ENCODE assay signal across 1 fruit fly cellular context in genomic region chr3L:2494183-2494541, dm6.
A peak's percentile ranks its signal among the peaks of the same experiment; 100 is the strongest.
TF ChIP-seq lines count a peak whose summit lies in the region.

No protein-coding gene starts in this region.

TF ChIP-seq in whole organism, embryonic, 481 proteins besides CTCF, POLR2A, EP300 and RAD21 (continued from another document and continues in another):
- TF ChIP-seq twi (tag; optimal IDR thresholded peaks at IDR 0.05; lab: Kevin White, UChicago) (peak; percentile 35), slou (GFP tag; optimal IDR thresholded peaks at IDR 0.05; lab: Kevin White, UChicago) (peak; percentile 34), pum (GFP tag; optimal IDR thresholded peaks at IDR 0.05; lab: Kevin White, UChicago) (peak; percentile 82), unc-4 (GFP tag; IDR thresholded peaks at IDR 0.05; lab: Robert Waterston, UW; ENCODE audit: partially characterized antibody) (no peak), stc (GFP tag; IDR thresholded peaks at IDR 0.05; lab: Robert Waterston, UW) (peak; percentile 88), crp (GFP tag; optimal IDR thresholded peaks at IDR 0.05; lab: Kevin White, UChicago) (peak in 1 of 2 experiments; percentile 5), Chrac-16 (GFP tag; optimal IDR thresholded peaks at IDR 0.05; lab: Kevin White, UChicago) (peak; percentile 66), CG6272 (GFP tag; IDR thresholded peaks at IDR 0.05; lab: Robert Waterston, UW) (peak; percentile 86), Rx (GFP tag; IDR thresholded peaks at IDR 0.05; lab: Robert Waterston, UW) (peak; percentile 87), odd (GFP tag; optimal IDR thresholded peaks at IDR 0.05; lab: Kevin White, UChicago) (peak; percentile 61), Myb (GFP tag; optimal IDR thresholded peaks at IDR 0.05; lab: Kevin White, UChicago) (peak; percentile 62), run (tag; optimal IDR thresholded peaks at IDR 0.05; lab: Kevin White, UChicago) (peak; percentile 12), Deaf1 (tag; optimal IDR thresholded peaks at IDR 0.05; lab: Kevin White, UChicago) (peak; percentile 70), crc (GFP tag; optimal IDR thresholded peaks at IDR 0.05; lab: Kevin White, UChicago) (peak; percentile 81), Blimp-1 (GFP tag; optimal IDR thresholded peaks at IDR 0.05; lab: Kevin White, UChicago) (peak; percentile 82), CG7372 (GFP tag; IDR thresholded peaks at IDR 0.05; lab: Robert Waterston, UW) (peak; percentile 86), Camta (GFP tag; optimal IDR thresholded peaks at IDR 0.05; lab: Kevin White, UChicago) (peak; percentile 88), CG16779 (GFP tag; IDR thresholded peaks at IDR 0.05; lab: Robert Waterston, UW) (peak; percentile 86), exex (tag; optimal IDR thresholded peaks at IDR 0.05; lab: Kevin White, UChicago) (peak; percentile 86), maf-S (GFP tag; optimal IDR thresholded peaks at IDR 0.05; lab: Kevin White, UChicago) (peak; percentile 72), Dek (tag; optimal IDR thresholded peaks at IDR 0.05; lab: Kevin White, UChicago) (peak; percentile 79), ara (GFP tag; IDR thresholded peaks at IDR 0.05; lab: Robert Waterston, UW) (peak; percentile 89), CG10979 (tag; optimal IDR thresholded peaks at IDR 0.05; lab: Kevin White, UChicago) (peak; percentile 78), repo (GFP tag; optimal IDR thresholded peaks at IDR 0.05; lab: Kevin White, UChicago) (peak; percentile 84), HmgD (GFP tag; optimal IDR thresholded peaks at IDR 0.05; lab: Kevin White, UChicago) (no peak), dmrt99B (tag; optimal IDR thresholded peaks at IDR 0.05; lab: Kevin White, UChicago) (peak; percentile 90), CG34422 (GFP tag; IDR thresholded peaks at IDR 0.05; lab: Robert Waterston, UW) (peak; percentile 88), CG10431 (GFP tag; optimal IDR thresholded peaks at IDR 0.05; lab: Kevin White, UChicago) (no peak), Mrtf (GFP tag; IDR thresholded peaks at IDR 0.05; lab: Robert Waterston, UW) (peak; percentile 83), HHEX (GFP tag; optimal IDR thresholded peaks at IDR 0.05; lab: Kevin White, UChicago) (peak; percentile 91), bsh (GFP tag; optimal IDR thresholded peaks at IDR 0.05; lab: Kevin White, UChicago) (peak in 1 of 2 experiments; percentile 76), CG17186 (GFP tag; optimal IDR thresholded peaks at IDR 0.05; lab: Kevin White, UChicago) (peak; percentile 69), CG3726 (GFP tag; IDR thresholded peaks at IDR 0.05; lab: Robert Waterston, UW) (peak; percentile 79), CG1233 (GFP tag; optimal IDR thresholded peaks at IDR 0.05; lab: Kevin White, UChicago) (peak; percentile 84), CG3065 (GFP tag; optimal IDR thresholded peaks at IDR 0.05; lab: Kevin White, UChicago) (no peak), CG31224 (GFP tag; IDR thresholded peaks at IDR 0.05; lab: Robert Waterston, UW) (peak; percentile 84), Sin3A (optimal IDR thresholded peaks at IDR 0.05; lab: Kevin White, UChicago) (no peak), GATAe (GFP tag; conservative IDR thresholded peaks at IDR 0.05; lab: Robert Waterston, UW) (peak; percentile 100), dm (GFP tag; optimal IDR thresholded peaks at IDR 0.05; lab: Kevin White, UChicago) (peak; percentile 7), CG12769 (tag; optimal IDR thresholded peaks at IDR 0.05; lab: Kevin White, UChicago) (peak; percentile 92), CG1024 (GFP tag; IDR thresholded peaks at IDR 0.05; lab: Robert Waterston, UW) (peak; percentile 80), CG9609 (GFP tag; optimal IDR thresholded peaks at IDR 0.05; lab: Kevin White, UChicago) (peak; percentile 33), D19B (GFP tag; optimal IDR thresholded peaks at IDR 0.05; lab: Kevin White, UChicago) (peak; percentile 83), shn (GFP tag; optimal IDR thresholded peaks at IDR 0.05; lab: Kevin White, UChicago) (peak; percentile 37), p53 (GFP tag; optimal IDR thresholded peaks at IDR 0.05; lab: Kevin White, UChicago) (peak; percentile 44), psq (GFP tag; optimal IDR thresholded peaks at IDR 0.05; lab: Kevin White, UChicago) (no peak), danr (GFP tag; IDR thresholded peaks at IDR 0.05; lab: Robert Waterston, UW) (peak; percentile 76), CG12659 (GFP tag; optimal IDR thresholded peaks at IDR 0.05; lab: Kevin White, UChicago) (peak; percentile 80), HLH3B (GFP tag; IDR thresholded peaks at IDR 0.05; lab: Robert Waterston, UW) (peak; percentile 90), trem (tag; optimal IDR thresholded peaks at IDR 0.05; lab: Kevin White, UChicago) (peak; percentile 66), CG4328 (GFP tag; optimal IDR thresholded peaks at IDR 0.05; lab: Kevin White, UChicago) (peak; percentile 66), Hsf (GFP tag; optimal IDR thresholded peaks at IDR 0.05; lab: Kevin White, UChicago) (peak; percentile 76), org-1 (GFP tag; optimal IDR thresholded peaks at IDR 0.05; lab: Kevin White, UChicago) (peak; percentile 80), CG4424 (GFP tag; optimal IDR thresholded peaks at IDR 0.05; lab: Kevin White, UChicago) (peak; percentile 82), CG11247 (GFP tag; IDR thresholded peaks at IDR 0.05; lab: Robert Waterston, UW) (peak; percentile 92), CG2120 (GFP tag; optimal IDR thresholded peaks at IDR 0.05; lab: Kevin White, UChicago) (peak; percentile 91), Dip3 (GFP tag; optimal IDR thresholded peaks at IDR 0.05; lab: Kevin White, UChicago) (peak; percentile 75), ato (GFP tag; IDR thresholded peaks at IDR 0.05; lab: Robert Waterston, UW; ENCODE audit: partially characterized antibody) (no peak), ems (GFP tag; optimal IDR thresholded peaks at IDR 0.05; lab: Kevin White, UChicago) (peak; percentile 76), vfl (GFP tag; optimal IDR thresholded peaks at IDR 0.05; lab: Kevin White, UChicago) (peak; percentile 63), chn (GFP tag; optimal IDR thresholded peaks at IDR 0.05; lab: Kevin White, UChicago) (peak; percentile 33), ken (GFP tag; IDR thresholded peaks at IDR 0.05; lab: Robert Waterston, UW) (peak; percentile 87), tx (GFP tag; optimal IDR thresholded peaks at IDR 0.05; lab: Kevin White, UChicago) (peak; percentile 6), onecut (GFP tag; IDR thresholded peaks at IDR 0.05; lab: Robert Waterston, UW) (peak; percentile 80), zen (tag; optimal IDR thresholded peaks at IDR 0.05; lab: Kevin White, UChicago) (peak; percentile 79), schlank (tag; optimal IDR thresholded peaks at IDR 0.05; lab: Kevin White, UChicago) (peak; percentile 87), pros (GFP tag; optimal IDR thresholded peaks at IDR 0.05; lab: Kevin White, UChicago) (no peak), prd (optimal IDR thresholded peaks at IDR 0.05; lab: Kevin White, UChicago) (no peak), prd (GFP tag; IDR thresholded peaks at IDR 0.05; lab: Robert Waterston, UW) (peak; percentile 93), Mad (GFP tag; optimal IDR thresholded peaks at IDR 0.05; lab: Kevin White, UChicago) (peak; percentile 22), CG4730 (GFP tag; IDR thresholded peaks at IDR 0.05; lab: Robert Waterston, UW) (peak; percentile 88), gsb (GFP tag; IDR thresholded peaks at IDR 0.05; lab: Robert Waterston, UW) (peak; percentile 84), CG1792 (GFP tag; optimal IDR thresholded peaks at IDR 0.05; lab: Kevin White, UChicago) (peak; percentile 89), sr (GFP tag; IDR thresholded peaks at IDR 0.05; lab: Robert Waterston, UW) (peak; percentile 41; the same call in 1 of the 3 replicates), CG7745 (tag; optimal IDR thresholded peaks at IDR 0.05; lab: Kevin White, UChicago) (no peak), CG6689 (GFP tag; IDR thresholded peaks at IDR 0.05; lab: Robert Waterston, UW) (peak; percentile 87), Abd-B (GFP tag; optimal IDR thresholded peaks at IDR 0.05; lab: Kevin White, UChicago) (peak; percentile 62), ERR (GFP tag; optimal IDR thresholded peaks at IDR 0.05; lab: Kevin White, UChicago) (peak; percentile 36), sim (GFP tag; IDR thresholded peaks at IDR 0.05; lab: Robert Waterston, UW) (peak; percentile 61), Spps (tag; optimal IDR thresholded peaks at IDR 0.05; lab: Kevin White, UChicago) (peak; percentile 19), CG8924 (tag; optimal IDR thresholded peaks at IDR 0.05; lab: Kevin White, UChicago) (peak; percentile 84), CG11085 (GFP tag; IDR thresholded peaks at IDR 0.05; lab: Robert Waterston, UW) (peak; percentile 85), CG2199 (GFP tag; IDR thresholded peaks at IDR 0.05; lab: Robert Waterston, UW) (peak; percentile 84; the same call in 1 of the 3 replicates), hbn (GFP tag; IDR thresholded peaks at IDR 0.05; lab: Robert Waterston, UW; ENCODE audit: partially characterized antibody) (no peak), Bdp1 (GFP tag; optimal IDR thresholded peaks at IDR 0.05; lab: Kevin White, UChicago) (peak; percentile 16), TFAM (GFP tag; optimal IDR thresholded peaks at IDR 0.05; lab: Kevin White, UChicago) (peak; percentile 40), dpn (GFP tag; optimal IDR thresholded peaks at IDR 0.05; lab: Kevin White, UChicago) (peak; percentile 81 to 85), scrt (GFP tag; optimal IDR thresholded peaks at IDR 0.05; lab: Kevin White, UChicago) (peak; percentile 84), grn (GFP tag; optimal IDR thresholded peaks at IDR 0.05; lab: Kevin White, UChicago) (peak; percentile 59), CG6175 (GFP tag; IDR thresholded peaks at IDR 0.05; lab: Robert Waterston, UW) (peak; percentile 84), sisA (GFP tag; IDR thresholded peaks at IDR 0.05; lab: Robert Waterston, UW) (peak; percentile 90), Meics (GFP tag; optimal IDR thresholded peaks at IDR 0.05; lab: Kevin White, UChicago) (peak; percentile 94), CG12744 (GFP tag; optimal IDR thresholded peaks at IDR 0.05; lab: Kevin White, UChicago) (peak; percentile 60), nmo (GFP tag; optimal IDR thresholded peaks at IDR 0.05; lab: Kevin White, UChicago) (peak; percentile 81), CG3281 (GFP tag; optimal IDR thresholded peaks at IDR 0.05; lab: Kevin White, UChicago) (peak; percentile 94), CG7928 (GFP tag; optimal IDR thresholded peaks at IDR 0.05; lab: Kevin White, UChicago) (peak; percentile 59), tup (GFP tag; optimal IDR thresholded peaks at IDR 0.05; lab: Kevin White, UChicago) (peak; percentile 52), luna (GFP tag; optimal IDR thresholded peaks at IDR 0.05; lab: Kevin White, UChicago) (peak; percentile 84), YL-1 (GFP tag; optimal IDR thresholded peaks at IDR 0.05; lab: Kevin White, UChicago) (no peak), CG11696 (GFP tag; IDR thresholded peaks at IDR 0.05; lab: Robert Waterston, UW) (peak; percentile 71; the same call in 1 of the 2 replicates), CG2116 (GFP tag; optimal IDR thresholded peaks at IDR 0.05; lab: Kevin White, UChicago) (peak; percentile 24), eyg (GFP tag; optimal IDR thresholded peaks at IDR 0.05; lab: Kevin White, UChicago) (peak; percentile 85), CoRest (tag; optimal IDR thresholded peaks at IDR 0.05; lab: Kevin White, UChicago) (peak; percentile 82), dan (GFP tag; IDR thresholded peaks at IDR 0.05; lab: Robert Waterston, UW) (peak; percentile 66), eve (GFP tag; optimal IDR thresholded peaks at IDR 0.05; lab: Kevin White, UChicago) (no peak), Hmr (GFP tag; optimal IDR thresholded peaks at IDR 0.05; lab: Kevin White, UChicago) (peak; percentile 93), sna (GFP tag; IDR thresholded peaks at IDR 0.05; lab: Robert Waterston, UW; ENCODE audit: partially characterized antibody) (no peak), gro (GFP tag; optimal IDR thresholded peaks at IDR 0.05; lab: Kevin White, UChicago) (peak; percentile 94), vnd (GFP tag; IDR thresholded peaks at IDR 0.05; lab: Robert Waterston, UW; ENCODE audit: partially characterized antibody) (no peak), CG11093 (GFP tag; IDR thresholded peaks at IDR 0.05; lab: Robert Waterston, UW) (peak; percentile 74), CG8359 (GFP tag; optimal IDR thresholded peaks at IDR 0.05; lab: Kevin White, UChicago; ENCODE audit: borderline replicate concordance) (peak; percentile 73), CG17328 (GFP tag; IDR thresholded peaks at IDR 0.05; lab: Robert Waterston, UW) (peak; percentile 85), hth (optimal IDR thresholded peaks at IDR 0.05; lab: Kevin White, UChicago) (no peak), CG1529 (GFP tag; optimal IDR thresholded peaks at IDR 0.05; lab: Kevin White, UChicago) (peak; percentile 21), crol (GFP tag; IDR thresholded peaks at IDR 0.05; lab: Robert Waterston, UW) (peak; percentile 48; the same call in 1 of the 2 replicates), CG6765 (GFP tag; optimal IDR thresholded peaks at IDR 0.05; lab: Kevin White, UChicago) (peak; percentile 83), sqz (GFP tag; optimal IDR thresholded peaks at IDR 0.05; lab: Kevin White, UChicago) (no peak), CG1832 (GFP tag; optimal IDR thresholded peaks at IDR 0.05; lab: Kevin White, UChicago) (no peak), CG10654 (GFP tag; optimal IDR thresholded peaks at IDR 0.05; lab: Kevin White, UChicago) (peak; percentile 82), CG11560 (tag; IDR thresholded peaks at IDR 0.05; lab: Robert Waterston, UW) (peak; percentile 71; the same call in 2 of the 3 replicates), fd102C (GFP tag; optimal IDR thresholded peaks at IDR 0.05; lab: Kevin White, UChicago) (no peak), CG12104 (GFP tag; optimal IDR thresholded peaks at IDR 0.05; lab: Kevin White, UChicago) (peak; percentile 77), Nf-YC (tag; optimal IDR thresholded peaks at IDR 0.05; lab: Kevin White, UChicago) (peak; percentile 66), ham (GFP tag; IDR thresholded peaks at IDR 0.05; lab: Robert Waterston, UW) (peak; percentile 80), ssp (GFP tag; IDR thresholded peaks at IDR 0.05; lab: Robert Waterston, UW) (peak; percentile 82), Sry-δ (GFP tag; optimal IDR thresholded peaks at IDR 0.05; lab: Kevin White, UChicago) (peak; percentile 57), CG6254 (GFP tag; optimal IDR thresholded peaks at IDR 0.05; lab: Kevin White, UChicago) (peak; percentile 44), CG32532 (GFP tag; IDR thresholded peaks at IDR 0.05; lab: Robert Waterston, UW) (peak; percentile 93), bab2 (GFP tag; optimal IDR thresholded peaks at IDR 0.05; lab: Kevin White, UChicago) (peak; percentile 89), rib (GFP tag; IDR thresholded peaks at IDR 0.05; lab: Robert Waterston, UW) (peak; percentile 93), ap (GFP tag; IDR thresholded peaks at IDR 0.05; lab: Robert Waterston, UW) (peak; percentile 84), peb (GFP tag; IDR thresholded peaks at IDR 0.05; lab: Robert Waterston, UW) (peak; percentile 82)
